Fruit fly (Drosophila melanogaster): ENCODE data around the gene CG13461.

dm6 chr3L:15076380-15076779, 24.1 kb upstream of the CG13461 start:
- TF ChIP-seq CG13204 (GFP tag; optimal IDR thresholded peaks at IDR 0.05) (no peak), CG15710 (tag; optimal IDR thresholded peaks at IDR 0.05) (no peak), gl (tag; optimal IDR thresholded peaks at IDR 0.05) (no peak), Pif1B (GFP tag; optimal IDR thresholded peaks at IDR 0.05) (no peak), Snoo (tag; optimal IDR thresholded peaks at IDR 0.05) (no peak), CG14655 (GFP tag; optimal IDR thresholded peaks at IDR 0.05) (no peak), CG10348 (GFP tag; IDR thresholded peaks at IDR 0.05) (no peak), CG8301 (tag; optimal IDR thresholded peaks at IDR 0.05) (no peak), CG34367 (tag; optimal IDR thresholded peaks at IDR 0.05) (no peak), CG8159 (tag; optimal IDR thresholded peaks at IDR 0.05) (no peak), CG32121 (GFP tag; IDR thresholded peaks at IDR 0.05) (no peak), CG4496 (GFP tag; IDR thresholded peaks at IDR 0.05) (no peak)

Data from whole organism, pupa.